Worm (Caenorhabditis elegans) whole organism, L1 larva: ENCODE results near the gene zipt-16.

Source experiments
- C04F5.9 ChIP-seq: sonication (generic microtip); optimal IDR thresholded peaks from 2 replicates; lab custom pipeline; 2016; ENCODE audit warnings: missing genetic modification characterization, missing compliant biosample characterization
- aha-1 ChIP-seq: fragments of 150-350 bp; optimal IDR thresholded peaks from 2 replicates; lab custom pipeline; 2014; ENCODE audit warnings: missing biosample characterization, missing genetic modification characterization
- aly-2 ChIP-seq: fragments of 150-350 bp; optimal IDR thresholded peaks from 2 replicates; lab custom pipeline; 2014; ENCODE audit warnings: missing biosample characterization, missing genetic modification characterization
- ceh-88 ChIP-seq: fragments of 200-800 bp; sonication (Bioruptor generic); IDR thresholded peaks from 2 replicates; pipeline ENCODE4 v1.3.6; 2022; ENCODE audit warnings: missing genetic modification characterization, missing compliant biosample characterization
- dpl-1 ChIP-seq, 3 experiments: fragments of 150-350 bp in 2 of 3; sonication (generic microtip) in 1 of 3; optimal IDR thresholded peaks; 2 replicates each; lab custom pipeline; 2014 to 2017; ENCODE audit warnings: missing biosample characterization in 3 of 3, missing genetic modification characterization in 3 of 3, missing genetic modification reagents in 3 of 3
- hpl-2 ChIP-seq: fragments of 150-350 bp; optimal IDR thresholded peaks from 2 replicates; lab custom pipeline; 2014; ENCODE audit warnings: missing biosample characterization, missing genetic modification reagents, missing genetic modification characterization
- jun-1 ChIP-seq: fragments of 150-350 bp; optimal IDR thresholded peaks from 2 replicates; lab custom pipeline; 2014; ENCODE audit warnings: missing biosample characterization, missing genetic modification reagents, missing genetic modification characterization
- snpc-4 ChIP-seq: fragments of 150-350 bp; optimal IDR thresholded peaks from 2 replicates; lab custom pipeline; 2014; ENCODE audit warnings: missing biosample characterization, missing genetic modification characterization
- unc-130 ChIP-seq: fragments of 150-350 bp; optimal IDR thresholded peaks from 2 replicates; lab custom pipeline; 2017; ENCODE audit warnings: missing biosample characterization, missing genetic modification characterization, inconsistent platforms

DNA sequence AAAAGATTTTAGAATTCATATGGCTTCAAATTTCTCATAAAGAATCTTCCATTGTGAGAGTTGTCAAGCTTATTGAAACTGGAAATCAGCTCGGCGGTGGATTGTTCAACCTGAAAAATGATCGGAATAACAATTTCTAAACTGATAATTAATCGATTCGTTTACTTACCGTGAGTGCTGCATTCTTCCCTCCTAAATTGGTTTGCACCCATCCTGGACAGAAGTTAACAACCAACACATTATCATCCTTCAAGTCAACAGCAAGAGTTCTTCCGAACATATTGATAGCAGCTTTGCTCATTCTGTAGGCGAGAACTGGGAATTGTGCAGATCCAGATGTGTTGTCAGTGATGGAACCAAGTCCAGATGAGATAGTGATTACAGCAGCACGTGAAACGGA, 52.3 kb downstream of the zipt-16 start:
- TF ChIP-seq C04F5.9 = no peak
- no peak for TF ChIP-seq dpl-1 (GFP tag; optimal IDR thresholded peaks at IDR 0.05; lab: Kevin White, UChicago)
- no peak for TF ChIP-seq ceh-88 (GFP tag; lab: Robert Waterston, UW)
- no peak for TF ChIP-seq aly-2 (tag; lab: Kevin White, UChicago)
- TF ChIP-seq snpc-4 (tag; lab: Kevin White, UChicago) = no peak
- TF ChIP-seq unc-130 (tag; lab: Kevin White, UChicago) = no peak
- TF ChIP-seq hpl-2 (GFP tag; lab: Kevin White, UChicago) = no peak
- no peak for TF ChIP-seq aha-1 (tag; lab: Kevin White, UChicago)
- no peak for TF ChIP-seq jun-1 (tag; lab: Kevin White, UChicago)
